Worm (Caenorhabditis elegans): Measurements from ENCODE around the gene cest-8.
A peak's percentile ranks its signal among the peaks of the same experiment; 100 is the strongest.

The cest-8 gene

ce11 chrX:12219477-12219876 is at the start of gene cest-8:
TSS of gene cest-8 (plus strand) at chrX:12219660.
- TF ChIP-seq ceh-83 (GFP tag; optimal IDR thresholded peaks at IDR 0.05) (no peak), ham-2 (GFP tag; optimal IDR thresholded peaks at IDR 0.05) (no peak), M03D4.4 (tag; optimal IDR thresholded peaks at IDR 0.05) (no peak), hlh-1 (tag; optimal IDR thresholded peaks at IDR 0.05) (no peak), unc-39 (tag; optimal IDR thresholded peaks at IDR 0.05) (no peak), nhr-28 (tag; optimal IDR thresholded peaks at IDR 0.05) (no peak), ceh-43 (GFP tag; optimal IDR thresholded peaks at IDR 0.05) (no peak), drap-1 (GFP tag; optimal IDR thresholded peaks at IDR 0.05) (no peak), mab-5 (tag; optimal IDR thresholded peaks at IDR 0.05) (no peak)

DNA sequence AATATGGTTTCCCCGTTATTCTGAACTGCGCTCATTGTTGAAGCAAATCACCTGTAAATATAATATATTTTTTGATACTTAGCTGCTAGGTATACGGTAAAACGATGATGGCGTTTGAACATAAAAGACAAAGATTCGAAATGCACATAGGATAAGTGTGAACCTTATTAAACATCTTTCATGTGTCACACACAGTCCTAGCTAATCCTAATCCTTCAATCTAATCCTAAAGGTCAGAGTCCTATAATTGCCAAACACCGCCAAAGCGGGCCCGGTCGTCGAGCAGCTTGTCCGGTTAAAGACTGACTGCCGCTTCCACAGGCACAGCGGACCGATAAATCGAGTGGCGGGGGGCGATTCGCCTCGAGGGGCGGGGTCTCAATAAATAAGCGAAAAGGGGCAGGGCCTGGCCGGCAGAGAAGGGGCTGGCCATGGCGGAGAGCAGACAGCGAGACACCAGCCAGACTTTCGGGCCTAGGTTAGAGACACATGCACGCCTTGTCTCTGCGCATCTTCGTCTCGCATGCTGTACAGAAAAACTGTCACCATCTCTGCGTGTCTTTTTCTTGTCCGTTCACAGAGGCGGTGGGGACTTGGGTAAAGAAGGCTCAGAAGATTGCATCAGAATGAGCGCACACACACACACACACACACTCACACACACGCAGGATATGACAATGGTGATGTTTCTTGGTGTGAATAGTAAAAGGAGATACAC is 47.7 kb upstream of the cest-8 start, which contains the start of gene F57G12.1:
Gene F57G12.1, minus strand, starts transcription at position 51 of the 718 bp plus-strand sequence.
- TF ChIP-seq blmp-1 (tag; optimal IDR thresholded peaks at IDR 0.05): no peak
- TF ChIP-seq nhr-28 (tag; optimal IDR thresholded peaks at IDR 0.05): no peak
- no peak for TF ChIP-seq flh-1 (GFP tag; optimal IDR thresholded peaks at IDR 0.05)
- TF ChIP-seq ham-2 (GFP tag; optimal IDR thresholded peaks at IDR 0.05): peak; percentile 87
- peak; percentile 75 for TF ChIP-seq mls-2 (tag; optimal IDR thresholded peaks at IDR 0.05)
- no peak for TF ChIP-seq nhr-12 (tag; optimal IDR thresholded peaks at IDR 0.05)
- TF ChIP-seq cnd-1 (tag; optimal IDR thresholded peaks at IDR 0.05): peak; percentile 42
- TF ChIP-seq ces-1 (GFP tag; optimal IDR thresholded peaks at IDR 0.05): peak; percentile 54
- TF ChIP-seq ceh-83 (GFP tag; optimal IDR thresholded peaks at IDR 0.05): peak; percentile 80
- TF ChIP-seq unc-62 (GFP tag; optimal IDR thresholded peaks at IDR 0.05): peak; percentile 69
- TF ChIP-seq lsy-2 (tag; optimal IDR thresholded peaks at IDR 0.05): peak; percentile 58
- peak; percentile 32 for TF ChIP-seq elt-1 (tag; optimal IDR thresholded peaks at IDR 0.05; ENCODE audit: borderline replicate concordance, insufficient read depth)
- peak; percentile 33 for TF ChIP-seq ceh-39 (tag; optimal IDR thresholded peaks at IDR 0.05)
- no peak for TF ChIP-seq bed-3 (GFP tag; optimal IDR thresholded peaks at IDR 0.05)
- TF ChIP-seq nhr-2 (tag; optimal IDR thresholded peaks at IDR 0.05): peak; percentile 76
- TF ChIP-seq ztf-11 (tag; optimal IDR thresholded peaks at IDR 0.05): peak; percentile 85
- peak; percentile 52 for TF ChIP-seq zip-8 (tag; optimal IDR thresholded peaks at IDR 0.05)
- no peak for TF ChIP-seq mab-5 (tag; optimal IDR thresholded peaks at IDR 0.05)
- TF ChIP-seq mep-1 (tag; optimal IDR thresholded peaks at IDR 0.05): peak; percentile 81
- TF ChIP-seq hlh-1 (tag; optimal IDR thresholded peaks at IDR 0.05): peak; percentile 75
- peak; percentile 90 for TF ChIP-seq pha-4 (tag; optimal IDR thresholded peaks at IDR 0.05)
- TF ChIP-seq snpc-4 (tag; optimal IDR thresholded peaks at IDR 0.05): no peak
- TF ChIP-seq sptf-1 (tag; optimal IDR thresholded peaks at IDR 0.05): peak; percentile 66
- no peak for TF ChIP-seq nhr-76 (tag; optimal IDR thresholded peaks at IDR 0.05)
- no peak for TF ChIP-seq tbx-8 (GFP tag; optimal IDR thresholded peaks at IDR 0.05)
- TF ChIP-seq unc-39 (tag; optimal IDR thresholded peaks at IDR 0.05): no peak
- TF ChIP-seq sem-2 (GFP tag; optimal IDR thresholded peaks at IDR 0.05): no peak
- peak; percentile 78 for TF ChIP-seq lin-13 (tag; optimal IDR thresholded peaks at IDR 0.05)
- TF ChIP-seq ceh-43 (GFP tag; optimal IDR thresholded peaks at IDR 0.05): no peak
- TF ChIP-seq lin-32 (GFP tag; optimal IDR thresholded peaks at IDR 0.05): no peak
- peak; percentile 53 for TF ChIP-seq M03D4.4 (tag; optimal IDR thresholded peaks at IDR 0.05)
- peak; percentile 18 for TF ChIP-seq elt-3 (tag; optimal IDR thresholded peaks at IDR 0.05)
- TF ChIP-seq nhr-237 (tag; optimal IDR thresholded peaks at IDR 0.05): peak; percentile 66
- peak; percentile 55 for TF ChIP-seq drap-1 (GFP tag; optimal IDR thresholded peaks at IDR 0.05)
- peak; percentile 94 for TF ChIP-seq unc-120 (tag; optimal IDR thresholded peaks at IDR 0.05; ENCODE audit: poor library complexity, severe bottlenecking)

DNA sequence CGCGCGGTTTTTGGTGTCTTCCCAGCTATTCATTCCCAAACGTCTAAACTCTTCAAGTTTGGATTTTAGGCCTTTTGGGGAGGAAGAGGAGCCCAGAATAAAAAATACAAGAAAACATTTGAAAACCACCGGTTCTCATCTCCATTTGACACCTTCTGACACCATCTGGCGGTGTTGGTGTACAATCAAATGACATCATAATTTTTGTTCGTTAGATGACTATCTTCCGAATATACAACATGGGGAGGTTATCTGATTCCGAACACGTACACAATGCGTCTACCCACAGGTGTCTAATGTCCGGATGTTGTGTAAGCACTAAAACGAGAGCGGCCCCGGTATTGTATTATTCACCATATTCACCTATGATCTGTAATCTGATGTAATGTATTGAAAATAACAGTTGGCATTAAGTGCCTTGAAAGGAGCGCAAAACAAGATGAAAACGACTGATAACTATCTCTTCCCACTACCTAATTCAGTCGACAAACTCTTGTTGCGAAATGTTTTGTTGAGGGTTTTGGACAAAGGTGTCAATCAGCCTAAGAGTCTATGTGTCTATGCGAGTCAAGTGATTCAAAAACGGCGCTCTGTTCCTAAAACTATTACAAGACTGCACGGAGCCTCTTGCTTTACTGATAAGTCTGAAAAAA is 46.9 kb upstream of the cest-8 start:
- TF ChIP-seq elt-1 (tag; optimal IDR thresholded peaks at IDR 0.05; ENCODE audit: borderline replicate concordance, insufficient read depth) (peak; percentile 92), lin-32 (GFP tag; optimal IDR thresholded peaks at IDR 0.05) (peak; percentile 59), nhr-2 (tag; optimal IDR thresholded peaks at IDR 0.05) (peak; percentile 28), unc-62 (GFP tag; optimal IDR thresholded peaks at IDR 0.05) (peak; percentile 18), flh-1 (GFP tag; optimal IDR thresholded peaks at IDR 0.05) (no peak)
